Worm (Caenorhabditis elegans): ENCODE measurements around the gene mec-12.

mec-12 gene

ce11 chrIII:3109564-3109963 lies 29.5 kb downstream of the mec-12 start (continued):
- TF ChIP-seq xbp-1 (tag; optimal IDR thresholded peaks at IDR 0.05): no peak
- TF ChIP-seq unc-98 (GFP tag; IDR thresholded peaks at IDR 0.05): no peak

DNA sequence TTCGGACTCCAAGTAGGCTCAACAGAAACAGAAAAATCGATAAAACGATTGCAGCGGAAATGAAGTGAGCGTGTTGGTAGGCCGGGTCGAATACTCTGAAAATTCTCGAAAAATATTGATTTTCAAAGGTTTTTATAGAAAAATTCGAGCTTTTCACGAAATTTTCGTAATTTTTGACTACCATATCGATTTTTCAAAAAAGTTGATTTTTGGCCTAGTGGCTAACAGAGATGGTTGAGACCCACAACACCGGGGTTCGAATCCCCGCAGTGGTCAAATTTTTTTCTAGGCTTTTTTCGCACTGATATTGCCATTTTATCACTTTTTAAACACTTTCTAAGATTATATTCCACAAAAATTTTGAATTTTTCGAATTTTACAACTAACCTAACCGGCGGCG lies 30.2 kb downstream of the mec-12 start:
- TF ChIP-seq ets-5 (GFP tag; IDR thresholded peaks at IDR 0.05): no peak
- TF ChIP-seq grh-1 (GFP tag; IDR thresholded peaks at IDR 0.05): no peak
- TF ChIP-seq aha-1 (tag; optimal IDR thresholded peaks at IDR 0.05): no peak
- TF ChIP-seq ces-1 (GFP tag; optimal IDR thresholded peaks at IDR 0.05): no peak
- no peak for TF ChIP-seq pqm-1 (tag; optimal IDR thresholded peaks at IDR 0.05)
- TF ChIP-seq efl-3 (GFP tag; optimal IDR thresholded peaks at IDR 0.05): no peak
- no peak for TF ChIP-seq vab-15 (tag; optimal IDR thresholded peaks at IDR 0.05)
- TF ChIP-seq blmp-1 (tag; optimal IDR thresholded peaks at IDR 0.05): no peak
- TF ChIP-seq C04F5.9 (tag; optimal IDR thresholded peaks at IDR 0.05): no peak
- no peak for TF ChIP-seq unc-86 (tag; optimal IDR thresholded peaks at IDR 0.05)
- TF ChIP-seq nhr-90 (tag; optimal IDR thresholded peaks at IDR 0.05; ENCODE audit: poor library complexity): no peak
- TF ChIP-seq zip-4 (GFP tag; optimal IDR thresholded peaks at IDR 0.05): no peak
- no peak for TF ChIP-seq xbp-1 (tag; optimal IDR thresholded peaks at IDR 0.05)
- TF ChIP-seq nhr-237 (tag; optimal IDR thresholded peaks at IDR 0.05): no peak
- no peak for TF ChIP-seq lin-13 (GFP tag; optimal IDR thresholded peaks at IDR 0.05)
- no peak for TF ChIP-seq C16A3.4 (tag; optimal IDR thresholded peaks at IDR 0.05)
- no peak for TF ChIP-seq efl-1 (optimal IDR thresholded peaks at IDR 0.05)
- no peak for TF ChIP-seq efl-1 (GFP tag; optimal IDR thresholded peaks at IDR 0.05 in 1 of 2)
- no peak for TF ChIP-seq tlp-1 (tag; optimal IDR thresholded peaks at IDR 0.05)
- TF ChIP-seq alr-1 (tag; optimal IDR thresholded peaks at IDR 0.05; ENCODE audit: borderline replicate concordance): no peak

- TF ChIP-seq nhr-237 (tag; optimal IDR thresholded peaks at IDR 0.05): no peak
- peak; percentile 6 for TF ChIP-seq nhr-85 (tag)
Measured at ce11 chrIII:3107530-3107929, 31.5 kb downstream of the mec-12 start.

DNA sequence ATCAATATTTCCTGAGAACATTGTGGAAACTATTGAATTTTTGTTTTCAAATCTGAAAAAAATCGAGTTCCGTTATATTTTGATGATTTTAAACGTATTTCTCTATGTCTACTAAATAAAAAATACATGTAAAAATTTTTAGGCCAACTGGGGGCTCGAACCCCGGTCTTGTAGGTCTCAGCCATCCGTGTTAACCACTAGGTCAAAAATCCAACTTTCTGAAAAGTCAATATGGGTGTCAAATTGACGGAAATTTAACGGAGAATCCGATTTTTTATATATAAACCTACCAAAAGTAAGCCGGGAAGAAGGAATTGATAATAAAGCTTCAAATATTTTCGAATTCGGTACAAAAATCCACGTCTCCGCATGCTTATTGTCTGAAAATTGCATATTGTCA lies 32.7 kb downstream of the mec-12 start:
- TF ChIP-seq nhr-85 (tag) (peak; percentile 2), mef-2 (tag; optimal IDR thresholded peaks at IDR 0.05) (no peak), C04F5.9 (tag; optimal IDR thresholded peaks at IDR 0.05) (no peak), mdl-1 (tag; optimal IDR thresholded peaks at IDR 0.05) (no peak), nhr-12 (tag; optimal IDR thresholded peaks at IDR 0.05) (no peak), egl-27 (tag; optimal IDR thresholded peaks at IDR 0.05) (no peak)

- TF ChIP-seq efl-1 (optimal IDR thresholded peaks at IDR 0.05) (no peak), efl-1 (GFP tag; optimal IDR thresholded peaks at IDR 0.05 in 1 of 2) (peak in 1 of 2 experiments; percentile 81), efl-3 (GFP tag; optimal IDR thresholded peaks at IDR 0.05) (no peak)
Measured at ce11 chrIII:3105212-3105611, 33.8 kb downstream of the mec-12 start.

DNA sequence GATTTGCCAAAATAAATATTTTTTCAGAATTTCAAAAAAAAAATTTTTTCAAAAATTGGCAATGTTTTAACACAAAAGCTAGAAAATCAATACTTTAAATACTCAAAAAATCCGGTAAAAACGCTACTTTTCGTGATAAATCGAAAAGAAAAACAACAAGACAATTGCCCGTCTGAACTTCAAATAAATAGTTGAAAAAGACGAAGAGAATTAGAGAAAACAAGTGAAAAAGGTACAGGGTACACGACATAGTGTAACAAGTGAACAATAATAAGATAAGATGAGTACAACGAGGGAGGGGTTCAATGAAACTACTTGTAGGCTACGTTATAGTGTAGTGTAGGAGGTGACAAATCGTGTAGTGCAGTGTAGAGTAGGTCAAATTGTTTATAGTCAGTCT lies 34.5 kb downstream of the mec-12 start:
- no peak for TF ChIP-seq ceh-90 (tag; optimal IDR thresholded peaks at IDR 0.05)
- peak in 1 of 2 experiments; percentile 2 for TF ChIP-seq lin-35 (GFP tag; optimal IDR thresholded peaks at IDR 0.05)
- TF ChIP-seq hlh-4 (tag; optimal IDR thresholded peaks at IDR 0.05): no peak
- no peak for TF ChIP-seq isw-1 (GFP tag; IDR thresholded peaks at IDR 0.05)
- no peak for TF ChIP-seq rnt-1 (tag; optimal IDR thresholded peaks at IDR 0.05)
- no peak for TF ChIP-seq grh-1 (GFP tag; IDR thresholded peaks at IDR 0.05)
- peak in 1 of 6 experiments; percentile 24 for TF ChIP-seq elt-3 (tag; optimal IDR thresholded peaks at IDR 0.05)
- no peak; the same call in 1 of the 2 replicates for TF ChIP-seq nhr-19 (GFP tag; conservative IDR thresholded peaks at IDR 0.05)
- peak; percentile 39 for TF ChIP-seq blmp-1 (tag; optimal IDR thresholded peaks at IDR 0.05)
- no peak for TF ChIP-seq nhr-71 (tag; optimal IDR thresholded peaks at IDR 0.05)
- no peak for TF ChIP-seq aly-2 (tag; optimal IDR thresholded peaks at IDR 0.05)
- peak; percentile 5 for TF ChIP-seq snu-23 (GFP tag; optimal IDR thresholded peaks at IDR 0.05)
- peak in 1 of 2 experiments; percentile 37 for TF ChIP-seq lsy-2 (tag; optimal IDR thresholded peaks at IDR 0.05)
- TF ChIP-seq egl-13 (tag; optimal IDR thresholded peaks at IDR 0.05): no peak
- TF ChIP-seq sox-4 (tag; optimal IDR thresholded peaks at IDR 0.05): no peak
- no peak for TF ChIP-seq hpl-2 (GFP tag; optimal IDR thresholded peaks at IDR 0.05)
- TF ChIP-seq nhr-85 (tag): peak; percentile 59
- TF ChIP-seq pqm-1 (tag; optimal IDR thresholded peaks at IDR 0.05): no peak
- peak; percentile 46 for TF ChIP-seq lin-14 (GFP tag; optimal IDR thresholded peaks at IDR 0.05)
- TF ChIP-seq lin-15B (tag; optimal IDR thresholded peaks at IDR 0.05): no peak
- TF ChIP-seq irx-1 (tag; optimal IDR thresholded peaks at IDR 0.05): no peak
- no peak for TF ChIP-seq vab-15 (tag; optimal IDR thresholded peaks at IDR 0.05)
- TF ChIP-seq nhr-47 (tag; optimal IDR thresholded peaks at IDR 0.05): no peak
- no peak for TF ChIP-seq unc-30 (tag; optimal IDR thresholded peaks at IDR 0.05)

Measured in whole organism, L1 larva.